Worm (Caenorhabditis elegans): ENCODE measurements around the gene ser-6.
A peak's percentile ranks its signal among the peaks of the same experiment; 100 is the strongest.

ser-6 gene

ce11 chrIV:2994883-2995282 lies 35.0 kb downstream of the ser-6 start (continued):
- TF ChIP-seq efl-1 (optimal IDR thresholded peaks at IDR 0.05) = no peak
- TF ChIP-seq efl-1 (GFP tag; optimal IDR thresholded peaks at IDR 0.05 in 1 of 2) = no peak
- peak; percentile 7 for TF ChIP-seq nhr-71 (tag; optimal IDR thresholded peaks at IDR 0.05)
- TF ChIP-seq nhr-90 (tag; optimal IDR thresholded peaks at IDR 0.05; ENCODE audit: poor library complexity) = no peak
- no peak for TF ChIP-seq unc-98 (GFP tag; IDR thresholded peaks at IDR 0.05)
- TF ChIP-seq alr-1 (tag; optimal IDR thresholded peaks at IDR 0.05; ENCODE audit: borderline replicate concordance) = no peak
- no peak for TF ChIP-seq unc-30 (tag; optimal IDR thresholded peaks at IDR 0.05)
- no peak for TF ChIP-seq mef-2 (tag; optimal IDR thresholded peaks at IDR 0.05)
- TF ChIP-seq ceh-82 (tag; optimal IDR thresholded peaks at IDR 0.05) = peak in 1 of 3 experiments; percentile 9
- TF ChIP-seq mdl-1 (tag; optimal IDR thresholded peaks at IDR 0.05) = no peak
- TF ChIP-seq swsn-7 (tag; optimal IDR thresholded peaks at IDR 0.05) = no peak
- TF ChIP-seq elt-3 (tag; optimal IDR thresholded peaks at IDR 0.05) = no peak
- TF ChIP-seq dsc-1 (tag; optimal IDR thresholded peaks at IDR 0.05) = peak; percentile 40
- no peak for TF ChIP-seq egl-13 (tag; optimal IDR thresholded peaks at IDR 0.05)
- no peak for TF ChIP-seq lin-39 (tag; optimal IDR thresholded peaks at IDR 0.05)

- TF ChIP-seq fos-1 (tag; optimal IDR thresholded peaks at IDR 0.05) (no peak), lin-39 (tag; optimal IDR thresholded peaks at IDR 0.05) (no peak), irx-1 (tag; optimal IDR thresholded peaks at IDR 0.05) (no peak), snu-23 (GFP tag; optimal IDR thresholded peaks at IDR 0.05) (no peak), nhr-84 (tag; optimal IDR thresholded peaks at IDR 0.05) (no peak), nhr-237 (tag; optimal IDR thresholded peaks at IDR 0.05) (no peak), sox-4 (tag; optimal IDR thresholded peaks at IDR 0.05) (no peak), ets-5 (GFP tag; IDR thresholded peaks at IDR 0.05) (no peak), F16B12.6 (tag; optimal IDR thresholded peaks at IDR 0.05) (no peak), C16A3.4 (tag; optimal IDR thresholded peaks at IDR 0.05) (no peak), unc-86 (tag; optimal IDR thresholded peaks at IDR 0.05) (no peak), lin-14 (GFP tag; optimal IDR thresholded peaks at IDR 0.05) (no peak), zip-4 (GFP tag; optimal IDR thresholded peaks at IDR 0.05) (no peak), nhr-19 (GFP tag; conservative IDR thresholded peaks at IDR 0.05) (no peak), nhr-76 (tag; optimal IDR thresholded peaks at IDR 0.05) (no peak), mep-1 (tag; optimal IDR thresholded peaks at IDR 0.05) (no peak), lin-35 (GFP tag; optimal IDR thresholded peaks at IDR 0.05) (no peak), unc-62 (GFP tag; optimal IDR thresholded peaks at IDR 0.05) (no peak)
Measured at ce11 chrIV:2995372-2995771, 35.5 kb downstream of the ser-6 start, which contains the start of gene Y54G2A.26. Gene Y54G2A.26 (minus strand): TSS chrIV:2995472.

ce11 chrIV:2997302-2997701 lies 37.4 kb downstream of the ser-6 start:
- TF ChIP-seq rnt-1 (tag; optimal IDR thresholded peaks at IDR 0.05) (peak; percentile 34), elt-2 (tag; optimal IDR thresholded peaks at IDR 0.05) (no peak), lin-13 (GFP tag; optimal IDR thresholded peaks at IDR 0.05) (no peak), hpl-2 (GFP tag; optimal IDR thresholded peaks at IDR 0.05) (no peak), isw-1 (GFP tag; IDR thresholded peaks at IDR 0.05) (no peak), lin-14 (GFP tag; optimal IDR thresholded peaks at IDR 0.05) (peak; percentile 73), ceh-82 (tag; optimal IDR thresholded peaks at IDR 0.05) (peak in 1 of 3 experiments; percentile 11), mep-1 (tag; optimal IDR thresholded peaks at IDR 0.05) (peak; percentile 8), efl-1 (optimal IDR thresholded peaks at IDR 0.05) (no peak), efl-1 (GFP tag; optimal IDR thresholded peaks at IDR 0.05 in 1 of 2) (peak in 1 of 2 experiments; percentile 6), ceh-8 (GFP tag; optimal IDR thresholded peaks at IDR 0.05) (peak; percentile 61)

DNA sequence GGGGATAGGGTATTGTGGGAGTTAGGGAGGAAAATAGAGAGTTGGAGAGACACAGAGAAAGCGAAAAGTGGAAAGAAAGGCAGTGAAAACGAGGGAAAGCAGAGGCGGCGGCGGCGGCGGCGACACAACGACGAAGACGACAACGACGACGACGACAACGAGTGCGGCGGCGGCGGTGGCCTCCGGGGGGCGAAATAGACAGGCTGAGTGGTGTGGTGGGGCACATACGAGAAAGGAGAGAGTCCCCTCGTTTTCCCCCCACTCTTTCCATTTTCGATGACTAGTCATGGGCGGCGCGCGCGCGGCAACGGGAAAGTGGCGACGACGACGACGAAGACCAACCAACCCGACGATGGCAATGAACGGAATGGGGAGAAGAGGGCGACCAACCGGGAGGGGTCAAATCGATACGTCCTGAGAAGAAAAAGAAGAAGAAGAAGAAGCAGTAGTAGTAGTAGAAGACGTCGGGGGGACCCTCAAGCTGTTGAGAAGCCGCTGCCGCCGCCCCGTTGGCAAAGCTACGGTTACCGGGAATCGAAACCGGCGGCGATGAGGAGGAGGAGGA lies 38.8 kb downstream of the ser-6 start:
- TF ChIP-seq C34B4.2 (tag; optimal IDR thresholded peaks at IDR 0.05) (no peak), lin-14 (GFP tag; optimal IDR thresholded peaks at IDR 0.05) (peak; percentile 91), efl-3 (GFP tag; optimal IDR thresholded peaks at IDR 0.05) (peak; percentile 15), ama-1 (optimal IDR thresholded peaks at IDR 0.05) (no peak), lin-35 (GFP tag; optimal IDR thresholded peaks at IDR 0.05) (peak in 1 of 2 experiments; percentile 2), unc-86 (tag; optimal IDR thresholded peaks at IDR 0.05) (peak; percentile 70), zag-1 (tag; optimal IDR thresholded peaks at IDR 0.05) (no peak), F16B12.6 (tag; optimal IDR thresholded peaks at IDR 0.05) (no peak), nhr-47 (tag; optimal IDR thresholded peaks at IDR 0.05) (peak; percentile 55), isw-1 (GFP tag; IDR thresholded peaks at IDR 0.05) (peak; percentile 39), ceh-82 (tag; optimal IDR thresholded peaks at IDR 0.05) (peak in 2 of 3 experiments; percentile 2 to 83), lsy-2 (tag; optimal IDR thresholded peaks at IDR 0.05) (peak in 1 of 2 experiments; percentile 32), nhr-19 (GFP tag; conservative IDR thresholded peaks at IDR 0.05) (peak; percentile 34; the same call in 1 of the 2 replicates), rnt-1 (tag; optimal IDR thresholded peaks at IDR 0.05) (peak; percentile 32), unc-30 (tag; optimal IDR thresholded peaks at IDR 0.05) (no peak), swsn-7 (tag; optimal IDR thresholded peaks at IDR 0.05) (peak; percentile 58), nhr-71 (tag; optimal IDR thresholded peaks at IDR 0.05) (peak; percentile 70), fkh-8 (tag; optimal IDR thresholded peaks at IDR 0.05) (peak; percentile 69), lir-3 (tag; optimal IDR thresholded peaks at IDR 0.05; ENCODE audit: poor library complexity) (no peak)
